Fruit fly (Drosophila melanogaster) whole organism: ENCODE measurements around the gene FucTB.

Experiments
- CG8478 ChIP-seq: fragments of >200 bp; optimal IDR thresholded peaks from 2 replicates; lab custom pipeline; 2018; ENCODE audit warnings: inconsistent platforms
- Dll ChIP-seq: fragments of >200 bp; optimal IDR thresholded peaks from 2 replicates; lab custom pipeline; 2017
- EcR ChIP-seq, 2 experiments: fragments of >200 bp; optimal IDR thresholded peaks; 2 replicates each; lab custom pipeline; 2017; ENCODE audit warnings: missing biosample characterization in 2 of 2, missing genetic modification characterization in 2 of 2, missing genetic modification reagents in 2 of 2
- pan ChIP-seq: fragments of >200 bp; optimal IDR thresholded peaks from 2 replicates; lab custom pipeline; 2017
- psq ChIP-seq: fragments of >200 bp; optimal IDR thresholded peaks from 2 replicates; lab custom pipeline; 2017
- usp ChIP-seq: fragments of >200 bp; optimal IDR thresholded peaks from 2 replicates; lab custom pipeline; 2017; ENCODE audit warnings: missing biosample characterization, missing genetic modification characterization, mixed read lengths

The FucTB gene

DNA sequence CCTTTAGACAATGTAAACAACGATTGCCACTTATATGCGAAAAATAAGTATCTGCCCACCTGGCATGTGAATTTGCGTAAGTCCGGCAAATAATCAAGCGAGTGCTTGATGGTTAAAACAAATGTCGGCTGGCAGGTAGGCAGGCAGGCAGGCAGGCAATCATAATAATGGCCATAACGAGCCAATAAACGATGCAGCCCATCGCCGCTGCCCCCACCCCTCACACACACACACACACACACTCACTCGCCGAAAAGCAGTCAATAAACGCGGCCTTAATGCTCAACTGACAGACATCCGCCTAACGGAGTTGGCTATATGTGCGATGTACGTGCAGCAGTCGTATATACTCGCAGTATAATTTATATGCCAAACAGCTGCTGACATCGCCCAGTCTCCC lies 9.5 kb downstream of the FucTB start:
- TF ChIP-seq psq, result no peak
- no peak for TF ChIP-seq Dll (lab: Kevin White, UChicago)
- TF ChIP-seq EcR (GFP tag; optimal IDR thresholded peaks at IDR 0.05; lab: Kevin White, UChicago), result no peak
- TF ChIP-seq usp (GFP tag; lab: Kevin White, UChicago), result no peak
- TF ChIP-seq CG8478, result no peak
- no peak for TF ChIP-seq pan (lab: Kevin White, UChicago)

DNA sequence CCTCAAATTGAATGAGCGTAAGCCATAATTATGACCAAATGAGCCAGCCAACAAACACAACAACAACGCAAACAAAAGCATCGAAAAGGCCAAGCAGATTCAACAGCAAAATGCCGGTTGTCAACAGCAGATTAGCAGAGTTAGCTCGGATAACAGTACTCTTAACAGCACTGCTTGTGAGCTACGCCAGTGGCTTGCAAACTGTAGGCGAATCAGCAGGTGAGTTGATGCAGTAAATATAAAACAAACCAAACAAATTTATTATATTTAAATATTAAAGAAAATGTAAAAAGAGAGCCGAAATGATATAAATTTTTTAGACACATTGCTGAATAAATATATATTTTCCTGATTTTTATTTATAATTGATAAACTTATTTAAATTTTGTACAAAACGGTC lies 10.2 kb downstream of the FucTB start:
- TF ChIP-seq pan (lab: Kevin White, UChicago), result no peak
- TF ChIP-seq CG8478, result no peak
- TF ChIP-seq Dll (lab: Kevin White, UChicago), result no peak
- no peak for TF ChIP-seq usp (GFP tag; lab: Kevin White, UChicago)
- no peak for TF ChIP-seq psq
- no peak for TF ChIP-seq EcR (GFP tag; optimal IDR thresholded peaks at IDR 0.05; lab: Kevin White, UChicago)

DNA sequence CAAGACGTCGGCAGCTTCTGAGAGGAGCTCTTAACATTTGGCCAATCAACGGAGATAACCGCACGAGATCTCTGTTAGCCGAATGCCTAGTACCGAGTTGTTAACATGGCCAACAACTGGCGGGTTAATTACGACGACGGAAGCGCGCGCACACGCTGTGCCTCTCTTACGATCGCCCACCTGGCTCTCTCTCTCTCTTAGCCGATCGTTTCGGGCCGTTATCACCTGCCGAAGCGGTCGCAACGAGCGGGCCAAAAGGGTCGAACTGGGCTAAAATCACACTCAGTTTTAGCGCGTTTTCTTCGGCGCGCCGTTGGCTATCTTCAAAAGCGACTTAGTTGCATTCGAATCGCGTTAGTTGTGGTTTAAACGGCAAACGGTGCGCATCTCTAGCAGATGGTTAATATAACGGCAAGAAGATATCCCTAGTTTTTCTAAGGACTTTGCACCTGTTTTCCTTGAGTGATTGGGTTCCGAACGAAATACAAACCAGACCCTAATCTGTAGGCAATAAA lies 14.6 kb downstream of the FucTB start, which contains the start of gene Mco1:
Mco1 (plus strand) TSS at position 345 of the 515 bp plus-strand sequence.
- TF ChIP-seq CG8478, result no peak
- no peak for TF ChIP-seq EcR (GFP tag; optimal IDR thresholded peaks at IDR 0.05; lab: Kevin White, UChicago)
- TF ChIP-seq pan (lab: Kevin White, UChicago), result no peak
- TF ChIP-seq Dll (lab: Kevin White, UChicago), result no peak
- no peak for TF ChIP-seq psq
- TF ChIP-seq usp (GFP tag; lab: Kevin White, UChicago), result no peak

DNA sequence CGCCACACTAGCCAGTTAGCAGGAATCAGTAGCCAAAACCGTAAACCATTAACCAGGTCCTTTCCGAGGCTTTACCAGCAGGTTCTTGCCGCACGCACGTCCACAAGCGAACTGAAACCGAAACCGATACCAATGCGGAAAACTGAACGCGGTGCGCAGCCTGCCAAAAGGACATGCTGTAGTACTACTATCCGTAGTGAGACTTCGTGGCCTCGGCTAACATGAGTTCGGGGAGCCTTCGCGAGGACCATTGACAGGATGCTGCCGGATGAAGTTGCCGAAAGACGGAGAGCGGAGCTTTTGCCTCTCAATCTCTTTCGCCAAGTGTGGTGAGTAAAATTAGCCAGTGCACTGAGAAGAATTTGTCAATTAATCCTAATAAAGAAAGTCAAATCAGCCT lies 15.8 kb downstream of the FucTB start, which contains the start of gene Shawl:
Shawl (minus strand) TSS at position 104 of the 400 bp plus-strand sequence.
- TF ChIP-seq usp (GFP tag; lab: Kevin White, UChicago) (no peak), Dll (lab: Kevin White, UChicago) (no peak), psq (no peak), pan (lab: Kevin White, UChicago) (no peak), CG8478 (no peak), EcR (GFP tag; optimal IDR thresholded peaks at IDR 0.05; lab: Kevin White, UChicago) (no peak)

DNA sequence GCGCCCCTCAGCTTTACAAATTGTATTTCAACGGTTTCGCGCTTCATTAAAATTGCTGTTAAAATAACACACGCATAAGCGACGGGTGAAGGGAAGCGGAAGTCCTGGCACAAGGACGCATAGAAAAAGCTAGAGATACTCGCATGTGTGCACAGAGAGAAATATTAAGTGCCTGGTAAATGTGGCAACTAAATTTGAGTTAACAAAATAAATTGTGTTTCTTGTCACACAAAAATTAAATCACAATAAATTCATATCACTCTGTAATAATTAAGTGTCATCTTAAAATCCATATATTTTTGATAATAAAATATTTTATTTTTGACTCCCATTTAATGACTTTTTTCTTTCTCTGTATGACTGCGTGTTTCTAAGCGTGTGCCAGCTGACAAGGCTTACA lies 30.7 kb downstream of the FucTB start:
- no peak for TF ChIP-seq pan (lab: Kevin White, UChicago)
- TF ChIP-seq CG8478, result no peak
- TF ChIP-seq psq, result no peak
- TF ChIP-seq usp (GFP tag; lab: Kevin White, UChicago), result no peak
- no peak for TF ChIP-seq Dll (lab: Kevin White, UChicago)
- no peak for TF ChIP-seq EcR (GFP tag; optimal IDR thresholded peaks at IDR 0.05; lab: Kevin White, UChicago)

DNA sequence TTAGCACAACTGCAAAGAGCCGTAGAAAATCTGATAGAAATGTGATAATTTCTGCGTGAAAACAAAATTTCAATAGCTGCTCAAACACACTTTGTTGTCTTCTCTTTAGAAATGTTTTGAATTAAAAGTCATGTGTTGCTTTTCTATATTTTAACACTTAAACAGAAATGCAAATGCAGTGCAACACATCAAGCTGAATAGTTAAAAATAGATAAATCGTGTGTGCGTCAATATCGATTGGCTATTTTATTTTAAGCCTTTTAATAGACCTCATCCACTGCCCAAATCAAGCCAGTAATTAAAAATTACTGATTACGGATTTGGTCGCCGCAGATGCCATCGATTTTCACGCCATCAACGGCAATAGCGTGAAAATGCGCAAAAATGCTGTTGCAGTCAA lies 33.0 kb downstream of the FucTB start, which contains the start of gene CG4438:
CG4438 (minus strand) TSS at position 101 of the 400 bp plus-strand sequence.
- no peak for TF ChIP-seq EcR (GFP tag; optimal IDR thresholded peaks at IDR 0.05; lab: Kevin White, UChicago)
- no peak for TF ChIP-seq Dll (lab: Kevin White, UChicago)
- no peak for TF ChIP-seq CG8478
- TF ChIP-seq pan (lab: Kevin White, UChicago), result no peak
- TF ChIP-seq usp (GFP tag; lab: Kevin White, UChicago), result no peak
- no peak for TF ChIP-seq psq

DNA sequence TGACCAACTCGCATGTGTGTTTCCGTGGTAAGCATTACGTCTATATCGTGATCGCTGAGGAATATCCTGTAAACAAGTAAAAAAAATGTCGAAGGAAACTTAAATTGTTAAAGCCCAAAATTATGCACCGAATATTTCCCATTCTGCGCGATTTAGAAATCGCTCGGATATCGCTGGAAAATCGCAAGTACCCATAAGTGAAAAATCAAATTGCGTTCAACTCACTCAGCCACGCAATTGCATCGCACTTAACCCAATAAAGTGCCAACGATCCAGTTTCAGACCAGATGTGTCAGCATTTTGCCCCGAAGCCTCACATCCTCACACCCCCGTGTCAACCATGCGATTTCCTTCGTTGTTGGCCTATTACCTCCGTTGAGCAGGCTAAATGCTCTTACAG lies 34.5 kb downstream of the FucTB start:
- TF ChIP-seq pan (lab: Kevin White, UChicago), result no peak
- TF ChIP-seq usp (GFP tag; lab: Kevin White, UChicago), result no peak
- TF ChIP-seq EcR (GFP tag; optimal IDR thresholded peaks at IDR 0.05; lab: Kevin White, UChicago), result no peak
- TF ChIP-seq CG8478, result no peak

DNA sequence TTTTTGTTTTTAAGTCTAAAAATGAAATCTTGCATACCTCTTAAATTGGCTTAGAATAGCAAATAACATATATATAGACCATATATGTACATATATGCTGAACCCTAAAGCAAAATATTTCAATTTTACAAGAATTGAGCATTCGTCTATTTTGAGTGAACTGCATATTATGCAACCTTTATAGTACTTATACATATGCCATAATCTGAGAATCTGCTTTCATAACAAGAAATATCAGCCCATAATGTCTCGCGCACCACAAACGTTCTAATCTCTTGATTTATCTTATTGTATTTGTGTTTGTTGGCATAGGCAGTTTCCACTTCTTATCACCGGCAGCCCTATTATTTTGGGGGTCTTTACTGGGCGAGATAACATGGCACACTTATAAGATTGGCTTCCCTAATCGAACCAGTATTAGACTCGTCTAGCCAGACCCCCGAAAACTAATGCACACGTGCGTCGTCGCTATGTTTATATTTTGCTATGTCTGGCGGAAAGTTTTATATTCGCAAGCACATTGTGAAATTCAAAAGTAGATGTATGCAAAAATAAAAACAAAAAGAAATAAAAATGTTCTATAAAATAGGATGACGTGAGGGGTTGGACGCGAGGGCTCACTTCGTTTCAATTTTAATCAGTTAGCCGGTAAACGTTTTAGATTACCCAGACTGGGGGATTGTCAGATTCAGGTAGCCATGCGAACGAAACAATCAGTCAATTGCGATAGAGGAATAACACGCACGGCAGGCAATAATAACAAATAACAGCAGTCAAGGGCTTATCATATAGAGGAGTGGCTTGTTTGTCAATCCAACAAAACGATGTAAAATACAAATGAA lies 41.7 kb downstream of the FucTB start:
- TF ChIP-seq CG8478, result no peak
- no peak for TF ChIP-seq EcR (GFP tag; optimal IDR thresholded peaks at IDR 0.05; lab: Kevin White, UChicago)
- TF ChIP-seq usp (GFP tag; lab: Kevin White, UChicago), result no peak
- no peak for TF ChIP-seq Dll (lab: Kevin White, UChicago)
- TF ChIP-seq pan (lab: Kevin White, UChicago), result no peak
- TF ChIP-seq psq, result no peak

DNA sequence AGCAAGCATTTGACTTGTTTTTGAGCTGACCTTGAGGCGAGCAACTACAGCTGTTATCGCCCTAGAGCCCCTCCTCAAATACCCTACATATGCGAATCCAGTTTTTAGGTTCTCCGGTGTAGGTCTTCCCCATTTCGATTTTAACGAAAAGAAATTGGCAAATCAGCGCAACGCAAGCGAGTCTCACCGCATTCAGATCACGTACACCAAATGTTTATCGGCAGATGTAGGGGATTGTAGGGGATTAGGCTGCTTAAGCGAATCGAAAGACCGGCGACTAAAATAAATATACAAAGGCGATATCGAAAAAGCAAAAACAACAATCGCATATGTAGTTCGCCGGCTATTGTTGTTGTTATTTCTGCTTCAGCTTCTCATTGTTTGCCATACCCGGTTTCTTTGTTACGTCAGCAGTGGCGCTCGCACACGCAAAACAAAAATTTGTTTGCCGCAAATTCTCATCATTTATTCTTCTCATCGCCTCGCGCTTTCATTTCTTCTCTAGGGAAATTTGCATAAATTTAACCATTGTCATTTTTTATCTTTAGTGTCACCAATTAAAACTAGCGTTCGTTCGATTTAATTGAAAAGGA lies 42.7 kb downstream of the FucTB start:
- no peak for TF ChIP-seq pan (lab: Kevin White, UChicago)
- no peak for TF ChIP-seq psq
- no peak for TF ChIP-seq EcR (GFP tag; optimal IDR thresholded peaks at IDR 0.05; lab: Kevin White, UChicago)
- TF ChIP-seq Dll (lab: Kevin White, UChicago), result no peak
- no peak for TF ChIP-seq usp (GFP tag; lab: Kevin White, UChicago)
- no peak for TF ChIP-seq CG8478

DNA sequence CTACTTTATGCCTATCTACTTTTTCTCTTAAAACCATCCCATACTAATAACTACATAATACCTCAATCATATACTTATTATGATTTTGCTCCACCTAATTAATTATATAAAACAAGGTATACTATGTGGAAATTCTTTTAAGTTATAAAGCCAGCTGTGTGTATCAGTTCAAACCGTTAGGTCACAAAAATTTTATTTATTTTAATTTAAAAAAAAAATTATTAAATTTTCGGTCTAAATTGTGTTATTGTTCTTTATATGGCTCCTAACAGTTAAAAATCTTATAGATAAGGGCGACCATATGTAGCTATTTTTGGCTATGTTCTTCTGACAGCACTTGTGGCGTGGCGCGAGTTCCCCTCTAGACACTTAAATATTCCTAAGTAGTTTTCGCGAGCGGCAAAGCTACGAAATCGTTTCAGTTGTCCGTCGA lies 43.6 kb downstream of the FucTB start, which contains the start of gene Aldh:
Aldh (plus strand) TSS at position 150 of the 433 bp plus-strand sequence.
- TF ChIP-seq CG8478 (no peak), pan (lab: Kevin White, UChicago) (no peak), Dll (lab: Kevin White, UChicago) (no peak), usp (GFP tag; lab: Kevin White, UChicago) (no peak), EcR (GFP tag; optimal IDR thresholded peaks at IDR 0.05; lab: Kevin White, UChicago) (no peak), psq (no peak)

DNA sequence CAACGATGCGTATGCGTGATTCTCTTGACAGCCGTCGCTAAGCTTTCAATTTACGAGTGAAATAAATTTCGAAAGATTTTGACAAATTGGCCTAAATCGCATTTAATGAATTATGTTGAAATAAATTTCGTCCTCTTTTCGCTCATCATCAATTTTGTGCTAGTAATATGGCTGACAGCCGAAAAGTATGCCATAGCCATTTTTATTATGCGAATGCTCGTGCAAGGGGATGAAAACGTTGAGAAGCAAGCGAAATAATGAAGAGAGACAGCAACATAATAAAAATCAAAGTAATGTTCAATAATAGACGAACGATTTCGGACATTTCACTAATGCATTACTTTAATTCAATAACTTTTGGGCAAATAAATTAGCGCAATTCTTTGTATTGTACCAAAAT lies 44.6 kb downstream of the FucTB start:
- no peak for TF ChIP-seq psq
